Fruit fly (Drosophila melanogaster): ENCODE measurements around the gene lft.

The lft gene

dm6 chr2L:10396877-10397587 is 32.8 kb downstream of the lft start (continued):
- TF ChIP-seq Eip74EF (GFP tag; optimal IDR thresholded peaks at IDR 0.05) = no peak
- no peak for TF ChIP-seq nerfin-1 (tag; optimal IDR thresholded peaks at IDR 0.05)
- no peak for TF ChIP-seq CG14050 (GFP tag; IDR thresholded peaks at IDR 0.05)
- TF ChIP-seq CG18262 (tag; optimal IDR thresholded peaks at IDR 0.05) = no peak
- no peak for TF ChIP-seq luna (GFP tag; optimal IDR thresholded peaks at IDR 0.05)
- peak; percentile 70 for TF ChIP-seq Med (GFP tag)
- TF ChIP-seq CG17612 (GFP tag; IDR thresholded peaks at IDR 0.05) = no peak
- TF ChIP-seq CG3065 (GFP tag; optimal IDR thresholded peaks at IDR 0.05) = no peak
- TF ChIP-seq CG30020 (tag; optimal IDR thresholded peaks at IDR 0.05) = peak; percentile 59
- peak; percentile 5 for TF ChIP-seq CG3281 (GFP tag; optimal IDR thresholded peaks at IDR 0.05)
- TF ChIP-seq mld (GFP tag; IDR thresholded peaks at IDR 0.05; ENCODE audit: partially characterized antibody) = no peak
- no peak for TF ChIP-seq MTF-1 (GFP tag; optimal IDR thresholded peaks at IDR 0.05; ENCODE audit: borderline replicate concordance)
- TF ChIP-seq HLH3B (GFP tag; IDR thresholded peaks at IDR 0.05) = no peak
- no peak for TF ChIP-seq GATAe (GFP tag; conservative IDR thresholded peaks at IDR 0.05)
- TF ChIP-seq ase (GFP tag; IDR thresholded peaks at IDR 0.05) = no peak
- no peak for TF ChIP-seq hbn (GFP tag; IDR thresholded peaks at IDR 0.05; ENCODE audit: partially characterized antibody)
- no peak for TF ChIP-seq CG42726 (GFP tag; IDR thresholded peaks at IDR 0.05; ENCODE audit: partially characterized antibody)
- TF ChIP-seq bcd (GFP tag; optimal IDR thresholded peaks at IDR 0.05) = no peak
- no peak for TF ChIP-seq CTCF (GFP tag; optimal IDR thresholded peaks at IDR 0.05)
- TF ChIP-seq gsb (GFP tag; IDR thresholded peaks at IDR 0.05) = no peak
- TF ChIP-seq CG9437 (GFP tag; optimal IDR thresholded peaks at IDR 0.05) = no peak
- peak; percentile 60 for TF ChIP-seq CG13296 (GFP tag; optimal IDR thresholded peaks at IDR 0.05)
- no peak for TF ChIP-seq Elba2 (GFP tag; optimal IDR thresholded peaks at IDR 0.05)
- no peak for TF ChIP-seq toy (GFP tag; IDR thresholded peaks at IDR 0.05)
- TF ChIP-seq CG17912 (GFP tag; optimal IDR thresholded peaks at IDR 0.05) = no peak
- no peak for TF ChIP-seq unpg (GFP tag; optimal IDR thresholded peaks at IDR 0.05)
- no peak for TF ChIP-seq dan (GFP tag; IDR thresholded peaks at IDR 0.05)
- no peak for TF ChIP-seq CG9817 (tag; optimal IDR thresholded peaks at IDR 0.05)
- no peak for TF ChIP-seq HHEX (GFP tag; optimal IDR thresholded peaks at IDR 0.05)
- TF ChIP-seq corto (GFP tag; optimal IDR thresholded peaks at IDR 0.05) = peak; percentile 9
- no peak for TF ChIP-seq CG10565 (GFP tag; optimal IDR thresholded peaks at IDR 0.05)
- TF ChIP-seq CG6791 (GFP tag; IDR thresholded peaks at IDR 0.05; ENCODE audit: partially characterized antibody) = no peak
- no peak for TF ChIP-seq tx (GFP tag; optimal IDR thresholded peaks at IDR 0.05)
- TF ChIP-seq Pdp1 (GFP tag; optimal IDR thresholded peaks at IDR 0.05) = peak in 1 of 2 experiments; percentile 74
- no peak for TF ChIP-seq CG10462 (GFP tag; optimal IDR thresholded peaks at IDR 0.05)
- peak; percentile 27; the same call in 1 of the 2 replicates for TF ChIP-seq CG14014 (GFP tag; IDR thresholded peaks at IDR 0.05)
- peak; percentile 23 for TF ChIP-seq CG12299 (tag; optimal IDR thresholded peaks at IDR 0.05)
- TF ChIP-seq Dll (GFP tag; IDR thresholded peaks at IDR 0.05; ENCODE audit: partially characterized antibody) = no peak
- no peak for TF ChIP-seq CG10267 (tag; optimal IDR thresholded peaks at IDR 0.05)
- peak; percentile 17 for TF ChIP-seq CG4617 (GFP tag; optimal IDR thresholded peaks at IDR 0.05; ENCODE audit: borderline replicate concordance)
- TF ChIP-seq NC2α (GFP tag; optimal IDR thresholded peaks at IDR 0.05) = no peak
- TF ChIP-seq dysf (GFP tag; IDR thresholded peaks at IDR 0.05) = no peak
- TF ChIP-seq Asciz (GFP tag; optimal IDR thresholded peaks at IDR 0.05) = peak; percentile 24
- TF ChIP-seq CG3163 (GFP tag; optimal IDR thresholded peaks at IDR 0.05) = no peak
- TF ChIP-seq CG32767 (GFP tag; IDR thresholded peaks at IDR 0.05) = peak; percentile 19; the same call in 1 of the 2 replicates
- TF ChIP-seq CG4707 (GFP tag; optimal IDR thresholded peaks at IDR 0.05) = no peak
- TF ChIP-seq ewg (GFP tag; optimal IDR thresholded peaks at IDR 0.05) = no peak
- TF ChIP-seq CG12391 (tag; optimal IDR thresholded peaks at IDR 0.05) = no peak
- TF ChIP-seq onecut (GFP tag; IDR thresholded peaks at IDR 0.05) = no peak
- TF ChIP-seq stc (GFP tag; IDR thresholded peaks at IDR 0.05) = no peak

Data from whole organism, embryonic.